Worm (Caenorhabditis elegans) whole organism, young adult: Measurements from ENCODE around the gene Y48A6B.7.

Source experiments
- B0019.2 ChIP-seq: fragments of 200-800 bp; sonication (Bioruptor generic); conservative IDR thresholded peaks from 2 replicates; pipeline ENCODE4 v1.3.6; 2022; ENCODE audit warnings: missing genetic modification reagents, missing genetic modification characterization, missing compliant biosample characterization
- B0261.1 ChIP-seq: sonication (generic microtip); optimal IDR thresholded peaks from 2 replicates; lab custom pipeline; 2016; ENCODE audit warnings: mild to moderate bottlenecking, missing genetic modification characterization, moderate library complexity, missing compliant biosample characterization
- F23B12.7 ChIP-seq: sonication (generic microtip); optimal IDR thresholded peaks from 2 replicates; lab custom pipeline; 2017; ENCODE audit warnings: missing genetic modification characterization, mild to moderate bottlenecking, missing compliant biosample characterization, antibody characterized with exemption, moderate library complexity; ENCODE audit not compliant: insufficient read depth
- F33H1.4 ChIP-seq: fragments of 200-800 bp; sonication (Bioruptor generic); IDR thresholded peaks from 2 replicates; pipeline ENCODE4 v1.3.6; 2022; ENCODE audit warnings: missing genetic modification reagents, missing genetic modification characterization, missing compliant biosample characterization
- K11D2.4 ChIP-seq: fragments of 200-800 bp; sonication (Bioruptor generic); IDR thresholded peaks from 2 replicates; pipeline ENCODE4 v1.3.6; 2022; ENCODE audit warnings: missing genetic modification reagents, missing genetic modification characterization, missing compliant biosample characterization
- Y53F4B.3 ChIP-seq: fragments of 200-800 bp; sonication (Bioruptor generic); IDR thresholded peaks from 2 replicates; pipeline ENCODE4 v1.3.6; 2022; ENCODE audit warnings: missing genetic modification reagents, missing genetic modification characterization, missing compliant biosample characterization
- Y53G8AR.9 ChIP-seq: fragments of 200-800 bp; sonication (Bioruptor generic); conservative IDR thresholded peaks from 2 replicates; pipeline ENCODE4 v1.3.6; 2022; ENCODE audit warnings: missing genetic modification reagents, missing genetic modification characterization, missing compliant biosample characterization
- Y67H2A.10 ChIP-seq: fragments of 200-800 bp; sonication (Bioruptor generic); conservative IDR thresholded peaks from 2 replicates; pipeline ENCODE4 v1.3.6; 2022; ENCODE audit warnings: missing genetic modification reagents, missing genetic modification characterization, missing compliant biosample characterization
- aptf-2 ChIP-seq: fragments of 200-800 bp; sonication (Bioruptor generic); conservative IDR thresholded peaks from 2 replicates; pipeline ENCODE4 v1.3.6; 2022; ENCODE audit warnings: missing genetic modification reagents, missing genetic modification characterization, missing compliant biosample characterization
- ccch-3 ChIP-seq: fragments of 200-800 bp; sonication (Bioruptor generic); optimal IDR thresholded peaks from 2 replicates; lab custom pipeline; 2018; ENCODE audit warnings: mild to moderate bottlenecking, missing genetic modification characterization, missing compliant biosample characterization
- ceh-40 ChIP-seq: fragments of 200-800 bp; sonication (Bioruptor generic); IDR thresholded peaks from 2 replicates; pipeline ENCODE4 v1.3.6; 2022; ENCODE audit warnings: missing genetic modification characterization, missing compliant biosample characterization
- ceh-58 ChIP-seq: fragments of 200-800 bp; sonication (Bioruptor generic); IDR thresholded peaks from 2 replicates; pipeline ENCODE4 v1.3.6; 2022; ENCODE audit warnings: missing genetic modification characterization, missing compliant biosample characterization
- ceh-91 ChIP-seq: fragments of 200-800 bp; sonication (Bioruptor generic); IDR thresholded peaks from 2 replicates; pipeline ENCODE4 v1.3.6; 2022; ENCODE audit warnings: missing genetic modification reagents, missing genetic modification characterization, missing compliant biosample characterization
- dox-1 ChIP-seq: fragments of 200-800 bp; sonication (Bioruptor generic); IDR thresholded peaks from 2 replicates; pipeline ENCODE4 v1.3.6; 2022; ENCODE audit warnings: missing genetic modification reagents, missing genetic modification characterization, missing compliant biosample characterization
- dpff-1 ChIP-seq: sonication (generic microtip); optimal IDR thresholded peaks from 2 replicates; lab custom pipeline; 2017; ENCODE audit warnings: mild to moderate bottlenecking, missing genetic modification characterization, missing compliant biosample characterization
- egl-44 ChIP-seq: fragments of 200-800 bp; sonication (Bioruptor generic); IDR thresholded peaks from 2 replicates; pipeline ENCODE4 v1.3.6; 2022; ENCODE audit warnings: missing genetic modification reagents, missing genetic modification characterization, missing compliant biosample characterization
- egrh-3 ChIP-seq: fragments of 200-800 bp; sonication (Bioruptor generic); IDR thresholded peaks from 2 replicates; pipeline ENCODE4 v1.3.6; 2022; ENCODE audit warnings: missing genetic modification reagents, missing genetic modification characterization, missing compliant biosample characterization
- hrde-1 ChIP-seq: sonication (generic microtip); optimal IDR thresholded peaks from 2 replicates; lab custom pipeline; 2016; ENCODE audit warnings: missing genetic modification characterization, mild to moderate bottlenecking, missing compliant biosample characterization, moderate library complexity, missing genotype, missing genetic modification reagents, borderline replicate concordance
- let-526 ChIP-seq: fragments of 200-800 bp; sonication (Bioruptor generic); IDR thresholded peaks from 2 replicates; pipeline ENCODE4 v1.3.6; 2022; ENCODE audit warnings: missing genetic modification reagents, missing genetic modification characterization, missing compliant biosample characterization
- lin-26 ChIP-seq: fragments of 200-800 bp; sonication (Bioruptor generic); IDR thresholded peaks from 2 replicates; pipeline ENCODE4 v1.3.6; 2022; ENCODE audit warnings: missing genetic modification reagents, missing genetic modification characterization, missing compliant biosample characterization
- lin-35 ChIP-seq, 3 experiments: fragments of 150-350 bp in 2 of 3; sonication (generic microtip) in 1 of 3; optimal IDR thresholded peaks; 2 replicates each; lab custom pipeline; 2014 to 2018; ENCODE audit warnings: missing biosample characterization in 3 of 3, missing genetic modification characterization in 3 of 3, missing genetic modification reagents in 3 of 3
- lin-54 ChIP-seq: fragments of 200-800 bp; sonication (Bioruptor generic); optimal IDR thresholded peaks from 2 replicates; lab custom pipeline; 2018; ENCODE audit warnings: mild to moderate bottlenecking, missing genetic modification characterization, missing compliant biosample characterization
- lsl-1 ChIP-seq: fragments of 200-800 bp; sonication (Bioruptor generic); optimal IDR thresholded peaks from 2 replicates; lab custom pipeline; 2018; ENCODE audit warnings: mild to moderate bottlenecking, missing genetic modification characterization, moderate library complexity, missing compliant biosample characterization
- lsy-27 ChIP-seq: sonication (generic microtip); optimal IDR thresholded peaks from 2 replicates; lab custom pipeline; 2017; ENCODE audit warnings: missing genetic modification characterization, mild to moderate bottlenecking, missing compliant biosample characterization, antibody characterized with exemption, missing genotype, borderline replicate concordance; ENCODE audit not compliant: insufficient read depth
- madf-10 ChIP-seq: sonication (generic microtip); optimal IDR thresholded peaks from 2 replicates; lab custom pipeline; 2016; ENCODE audit warnings: mild to moderate bottlenecking, missing genetic modification characterization, missing compliant biosample characterization
- madf-6 ChIP-seq: fragments of 200-800 bp; sonication (Bioruptor generic); IDR thresholded peaks from 2 replicates; pipeline ENCODE4 v1.3.6; 2022; ENCODE audit warnings: missing genetic modification reagents, missing genetic modification characterization, missing compliant biosample characterization
- nhr-27 ChIP-seq: fragments of 200-800 bp; sonication (Bioruptor generic); optimal IDR thresholded peaks from 2 replicates; lab custom pipeline; 2018; ENCODE audit warnings: mild to moderate bottlenecking, missing genetic modification characterization, moderate library complexity, missing compliant biosample characterization
- nhr-90 ChIP-seq: sonication (generic microtip); optimal IDR thresholded peaks from 2 replicates; lab custom pipeline; 2016; ENCODE audit warnings: missing genotype, mild to moderate bottlenecking, missing genetic modification characterization, missing compliant biosample characterization
- pbrm-1 ChIP-seq: fragments of 200-800 bp; sonication (Bioruptor generic); IDR thresholded peaks from 2 replicates; pipeline ENCODE4 v1.3.6; 2022; ENCODE audit warnings: missing genetic modification reagents, missing genetic modification characterization, missing compliant biosample characterization
- sea-2 ChIP-seq: fragments of 200-800 bp; sonication (Bioruptor generic); IDR thresholded peaks from 2 replicates; pipeline ENCODE4 v1.3.6; 2022; ENCODE audit warnings: missing genetic modification characterization, missing compliant biosample characterization
- snpc-3.4 ChIP-seq: sonication (generic microtip); optimal IDR thresholded peaks from 2 replicates; lab custom pipeline; 2017; ENCODE audit warnings: missing genetic modification characterization, mild to moderate bottlenecking, missing compliant biosample characterization, antibody characterized with exemption, moderate library complexity, missing genotype, missing genetic modification reagents
- snpc-4 ChIP-seq, 5 experiments: fragments of 150-350 bp in 1 of 5; sonication (generic microtip) in 4 of 5; optimal IDR thresholded peaks; 2 replicates each; lab custom pipeline; 2014 to 2018; ENCODE audit warnings: missing genetic modification characterization in 5 of 5, missing biosample characterization in 3 of 5, antibody characterized with exemption in 2 of 5, mild to moderate bottlenecking in 2 of 5, missing compliant biosample characterization in 2 of 5, missing genotype in 2 of 5, moderate library complexity in 2 of 5, missing genetic modification reagents in 1 of 5
- somi-1 ChIP-seq: fragments of 200-800 bp; sonication (Bioruptor generic); optimal IDR thresholded peaks from 2 replicates; lab custom pipeline; 2018; ENCODE audit warnings: mild to moderate bottlenecking, missing genetic modification characterization, missing compliant biosample characterization
- tbp1 ChIP-seq: fragments of 200-800 bp; sonication (Bioruptor generic); optimal IDR thresholded peaks from 2 replicates; lab custom pipeline; 2018; ENCODE audit warnings: mild to moderate bottlenecking, missing genetic modification characterization, missing compliant biosample characterization
- tlf-1 ChIP-seq: fragments of 200-800 bp; sonication (Bioruptor generic); optimal IDR thresholded peaks from 2 replicates; lab custom pipeline; 2018; ENCODE audit warnings: mild to moderate bottlenecking, missing genetic modification characterization, missing compliant biosample characterization
- unc-130 ChIP-seq: sonication (generic microtip); optimal IDR thresholded peaks from 2 replicates; lab custom pipeline; 2016; ENCODE audit warnings: missing genetic modification reagents, missing genetic modification characterization, missing compliant biosample characterization
- zfh-2 ChIP-seq: fragments of 200-800 bp; sonication (Bioruptor generic); conservative IDR thresholded peaks from 2 replicates; pipeline ENCODE4 v1.3.6; 2022; ENCODE audit warnings: missing genetic modification reagents, missing genetic modification characterization, missing compliant biosample characterization
- zim-3 ChIP-seq: sonication (generic microtip); optimal IDR thresholded peaks from 2 replicates; lab custom pipeline; 2017; ENCODE audit warnings: mild to moderate bottlenecking, missing genetic modification characterization, moderate library complexity, missing compliant biosample characterization
- ztf-25 ChIP-seq: fragments of 200-800 bp; sonication (Bioruptor generic); IDR thresholded peaks from 2 replicates; pipeline ENCODE4 v1.3.6; 2022; ENCODE audit warnings: missing genetic modification reagents, missing genetic modification characterization, missing compliant biosample characterization

Y48A6B.7 gene

ce11 chrIII:11022278-11022677, 4.1 kb downstream of the Y48A6B.7 start:
- TF ChIP-seq K11D2.4 (GFP tag; lab: Robert Waterston, UW): no peak
- TF ChIP-seq ceh-58 (GFP tag; lab: Robert Waterston, UW): no peak
- no peak for TF ChIP-seq zim-3
- TF ChIP-seq let-526 (GFP tag; lab: Robert Waterston, UW): no peak
- no peak for TF ChIP-seq ccch-3 (GFP tag; lab: Kevin White, UChicago)

- TF ChIP-seq snpc-4 (GFP tag; optimal IDR thresholded peaks at IDR 0.05; lab: Kevin White, UChicago): no peak
- TF ChIP-seq snpc-4 (tag; optimal IDR thresholded peaks at IDR 0.05; lab: Kevin White, UChicago): no peak
- no peak for TF ChIP-seq madf-10 (tag; lab: Kevin White, UChicago)
- no peak for TF ChIP-seq dox-1 (GFP tag; lab: Robert Waterston, UW)
- TF ChIP-seq ztf-25 (GFP tag; lab: Robert Waterston, UW): no peak
- TF ChIP-seq zfh-2 (GFP tag; lab: Robert Waterston, UW): no peak
- TF ChIP-seq lin-35 (GFP tag; optimal IDR thresholded peaks at IDR 0.05; lab: Kevin White, UChicago): no peak
- no peak for TF ChIP-seq lin-26 (GFP tag; lab: Robert Waterston, UW)
- TF ChIP-seq ccch-3 (GFP tag; lab: Kevin White, UChicago): no peak
- TF ChIP-seq dpff-1 (tag; lab: Kevin White, UChicago): no peak
- TF ChIP-seq nhr-90: no peak
- no peak for TF ChIP-seq ceh-58 (GFP tag; lab: Robert Waterston, UW)
- TF ChIP-seq pbrm-1 (GFP tag; lab: Robert Waterston, UW): no peak
- TF ChIP-seq F23B12.7 (tag; lab: Kevin White, UChicago): no peak
- TF ChIP-seq somi-1 (GFP tag; lab: Kevin White, UChicago): no peak
- TF ChIP-seq tlf-1 (GFP tag; lab: Kevin White, UChicago): no peak
- no peak for TF ChIP-seq egrh-3 (GFP tag; lab: Robert Waterston, UW)
- TF ChIP-seq lin-54 (GFP tag; lab: Kevin White, UChicago): no peak
These were observed 14.1 kb downstream of the Y48A6B.7 start, which contains the start of gene kvs-4 for ce11 chrIII:11012264-11012663. TSS of gene kvs-4 (plus strand) at chrIII:11012564.

- no peak for TF ChIP-seq aptf-2 (GFP tag; lab: Robert Waterston, UW)
- TF ChIP-seq nhr-27: no peak
- peak; percentile 14 for TF ChIP-seq hrde-1 (tag; lab: Kevin White, UChicago)
- TF ChIP-seq sea-2 (GFP tag; lab: Robert Waterston, UW): no peak
- TF ChIP-seq B0019.2 (GFP tag; lab: Robert Waterston, UW): no peak
- no peak for TF ChIP-seq lsl-1
- no peak for TF ChIP-seq tbp1
- no peak for TF ChIP-seq lin-26 (GFP tag; lab: Robert Waterston, UW)
- TF ChIP-seq ceh-91 (GFP tag; lab: Robert Waterston, UW): no peak
- TF ChIP-seq lsy-27 (tag; lab: Kevin White, UChicago): no peak
- no peak for TF ChIP-seq Y67H2A.10 (GFP tag; lab: Robert Waterston, UW)
- peak; percentile 47; the same call in 1 of the 2 replicates for TF ChIP-seq madf-6 (GFP tag; lab: Robert Waterston, UW)
- TF ChIP-seq zim-3: no peak
- no peak for TF ChIP-seq snpc-3.4 (tag; lab: Kevin White, UChicago)
- TF ChIP-seq unc-130 (GFP tag; lab: Kevin White, UChicago): no peak
- 0 out of 2 replicates have a peak, but pooled peaks have one; percentile 6 for TF ChIP-seq F33H1.4
- no peak for TF ChIP-seq ceh-40 (GFP tag; lab: Robert Waterston, UW)
- no peak for TF ChIP-seq egl-44 (GFP tag; lab: Robert Waterston, UW)
- TF ChIP-seq Y53F4B.3 (GFP tag; lab: Robert Waterston, UW): no peak
- no peak for TF ChIP-seq B0261.1
- TF ChIP-seq Y53G8AR.9: 0 out of 2 replicates have a peak, but pooled peaks have one; percentile 35
These were observed 15.8 kb downstream of the Y48A6B.7 start for ce11 chrIII:11010597-11010996.
